Worm (Caenorhabditis elegans) whole organism, L1 larva: ENCODE measurements around the gene mlh-1.

Experiments
- C04F5.9 ChIP-seq: sonication (generic microtip); optimal IDR thresholded peaks from 2 replicates; lab custom pipeline; 2016; ENCODE audit warnings: missing genetic modification characterization, missing compliant biosample characterization
- F16B12.6 ChIP-seq: fragments of 150-350 bp; optimal IDR thresholded peaks from 2 replicates; lab custom pipeline; 2014; ENCODE audit warnings: missing biosample characterization, missing genetic modification characterization
- Y116A8C.19 ChIP-seq: sonication (generic microtip); optimal IDR thresholded peaks from 2 replicates; lab custom pipeline; 2016; ENCODE audit warnings: missing compliant biosample characterization, missing genetic modification characterization, borderline replicate concordance
- aha-1 ChIP-seq: fragments of 150-350 bp; optimal IDR thresholded peaks from 2 replicates; lab custom pipeline; 2014; ENCODE audit warnings: missing biosample characterization, missing genetic modification characterization
- alr-1 ChIP-seq: fragments of 200-800 bp; sonication (Bioruptor generic); optimal IDR thresholded peaks from 2 replicates; lab custom pipeline; 2018; ENCODE audit warnings: borderline replicate concordance, mild to moderate bottlenecking, missing genetic modification characterization, missing compliant biosample characterization
- aly-2 ChIP-seq: fragments of 150-350 bp; optimal IDR thresholded peaks from 2 replicates; lab custom pipeline; 2014; ENCODE audit warnings: missing biosample characterization, missing genetic modification characterization
- ama-1 ChIP-seq: fragments of 150-350 bp; optimal IDR thresholded peaks from 2 replicates; lab custom pipeline; 2014
- blmp-1 ChIP-seq: fragments of 150-350 bp; optimal IDR thresholded peaks from 2 replicates; lab custom pipeline; 2014; ENCODE audit warnings: missing biosample characterization, missing genetic modification characterization
- ceh-63 ChIP-seq: fragments of 200-800 bp; sonication (Bioruptor generic); optimal IDR thresholded peaks from 2 replicates; lab custom pipeline; 2018; ENCODE audit warnings: mild to moderate bottlenecking, missing genetic modification characterization, missing compliant biosample characterization
- ceh-8 ChIP-seq: fragments of 200-800 bp; sonication (Bioruptor generic); optimal IDR thresholded peaks from 2 replicates; lab custom pipeline; 2018; ENCODE audit warnings: mild to moderate bottlenecking, missing genetic modification characterization, moderate library complexity, missing compliant biosample characterization
- ceh-82 ChIP-seq, 3 experiments: fragments of 150-350 bp in 1 of 3; sonication (generic microtip) in 2 of 3; optimal IDR thresholded peaks; 2 replicates each; lab custom pipeline; 2014 to 2017; ENCODE audit warnings: missing biosample characterization in 3 of 3, missing genetic modification characterization in 3 of 3
- ceh-88 ChIP-seq: fragments of 200-800 bp; sonication (Bioruptor generic); IDR thresholded peaks from 2 replicates; pipeline ENCODE4 v1.3.6; 2022; ENCODE audit warnings: missing genetic modification characterization, missing compliant biosample characterization
- dpl-1 ChIP-seq, 3 experiments: fragments of 150-350 bp in 2 of 3; sonication (generic microtip) in 1 of 3; optimal IDR thresholded peaks; 2 replicates each; lab custom pipeline; 2014 to 2017; ENCODE audit warnings: missing biosample characterization in 3 of 3, missing genetic modification characterization in 3 of 3, missing genetic modification reagents in 3 of 3
- dsc-1 ChIP-seq: sonication (generic microtip); optimal IDR thresholded peaks from 2 replicates; lab custom pipeline; 2016; ENCODE audit warnings: mild to moderate bottlenecking, missing genetic modification characterization, missing compliant biosample characterization
- efl-1 ChIP-seq, 4 experiments: fragments of 150-350 bp; optimal IDR thresholded peaks in 3 of 4; peaks in 1 of 4; 1 replicate in 1 of 4; 2 replicates in 3 of 4; lab custom pipeline; 2014; ENCODE audit warnings: missing biosample characterization in 2 of 4, missing genetic modification characterization in 2 of 4, missing genetic modification reagents in 2 of 4
- efl-3 ChIP-seq: fragments of 200-800 bp; sonication (Bioruptor generic); optimal IDR thresholded peaks from 2 replicates; lab custom pipeline; 2018; ENCODE audit warnings: mild to moderate bottlenecking, missing genetic modification characterization, missing compliant biosample characterization
- egl-13 ChIP-seq: sonication (generic microtip); optimal IDR thresholded peaks from 2 replicates; lab custom pipeline; 2016; ENCODE audit warnings: missing genotype, missing genetic modification reagents, missing genetic modification characterization, missing compliant biosample characterization
- elt-2 ChIP-seq: sonication (generic microtip); optimal IDR thresholded peaks from 2 replicates; lab custom pipeline; 2016; ENCODE audit warnings: missing genetic modification characterization, mild to moderate bottlenecking, inconsistent platforms, missing compliant biosample characterization, missing genetic modification reagents
- grh-1 ChIP-seq: fragments of 200-800 bp; sonication (Bioruptor generic); IDR thresholded peaks from 2 replicates; pipeline ENCODE4 v1.3.6; 2022; ENCODE audit warnings: missing genetic modification reagents, missing genetic modification characterization, missing compliant biosample characterization
- isw-1 ChIP-seq: fragments of 200-800 bp; sonication (Bioruptor generic); IDR thresholded peaks from 2 replicates; pipeline ENCODE4 v1.3.6; 2022; ENCODE audit warnings: missing genetic modification characterization, missing compliant biosample characterization
- jun-1 ChIP-seq: fragments of 150-350 bp; optimal IDR thresholded peaks from 2 replicates; lab custom pipeline; 2014; ENCODE audit warnings: missing biosample characterization, missing genetic modification reagents, missing genetic modification characterization
- lin-14 ChIP-seq: fragments of 200-800 bp; sonication (Bioruptor generic); optimal IDR thresholded peaks from 2 replicates; lab custom pipeline; 2018; ENCODE audit warnings: mild to moderate bottlenecking, missing genetic modification characterization, moderate library complexity, missing compliant biosample characterization
- lin-15B ChIP-seq: fragments of 150-350 bp; sonication (generic microtip); optimal IDR thresholded peaks from 3 replicates; lab custom pipeline; 2014; ENCODE audit warnings: missing biosample characterization, missing genetic modification characterization
- lin-35 ChIP-seq, 2 experiments: fragments of 150-350 bp; optimal IDR thresholded peaks; 2 replicates each; lab custom pipeline; 2014; ENCODE audit warnings: missing biosample characterization in 2 of 2, missing genetic modification characterization in 2 of 2, missing genetic modification reagents in 2 of 2
- lin-39 ChIP-seq: fragments of 150-350 bp; optimal IDR thresholded peaks from 2 replicates; lab custom pipeline; 2014; ENCODE audit warnings: missing biosample characterization, missing genetic modification reagents, missing genetic modification characterization
- lir-3 ChIP-seq: sonication (generic microtip); optimal IDR thresholded peaks from 2 replicates; lab custom pipeline; 2016; ENCODE audit warnings: mild to moderate bottlenecking, missing genetic modification characterization, moderate library complexity, missing compliant biosample characterization; ENCODE audit not compliant: poor library complexity
- mab-9 ChIP-seq: fragments of 200-800 bp; sonication (Bioruptor generic); IDR thresholded peaks from 2 replicates; pipeline ENCODE4 v1.3.6; 2022; ENCODE audit warnings: missing genetic modification reagents, missing genetic modification characterization, missing compliant biosample characterization
- mdl-1 ChIP-seq, 2 experiments: fragments of 150-350 bp; optimal IDR thresholded peaks; 2 replicates each; lab custom pipeline; 2014 to 2017; ENCODE audit warnings: missing biosample characterization in 2 of 2, missing genetic modification characterization in 2 of 2, inconsistent platforms in 1 of 2
- mef-2 ChIP-seq: fragments of 150-350 bp; optimal IDR thresholded peaks from 2 replicates; lab custom pipeline; 2014; ENCODE audit warnings: missing biosample characterization, missing genetic modification characterization
- nhr-11 ChIP-seq: fragments of 150-350 bp; optimal IDR thresholded peaks from 2 replicates; lab custom pipeline; 2014; ENCODE audit warnings: missing biosample characterization, missing genetic modification characterization
- nhr-12 ChIP-seq: sonication (generic microtip); optimal IDR thresholded peaks from 2 replicates; lab custom pipeline; 2017; ENCODE audit warnings: missing biosample characterization, missing genetic modification characterization
- nhr-20 ChIP-seq: sonication (generic microtip); optimal IDR thresholded peaks from 2 replicates; lab custom pipeline; 2016; ENCODE audit warnings: mild to moderate bottlenecking, missing genetic modification characterization, missing compliant biosample characterization
- nhr-237 ChIP-seq: fragments of 150-350 bp; optimal IDR thresholded peaks from 2 replicates; lab custom pipeline; 2014; ENCODE audit warnings: missing biosample characterization, missing genetic modification characterization
- nhr-47 ChIP-seq: sonication (generic microtip); optimal IDR thresholded peaks from 2 replicates; lab custom pipeline; 2016; ENCODE audit warnings: mild to moderate bottlenecking, missing genetic modification characterization, moderate library complexity, missing compliant biosample characterization
- nhr-71 ChIP-seq: sonication (generic microtip); optimal IDR thresholded peaks from 2 replicates; lab custom pipeline; 2016; ENCODE audit warnings: mild to moderate bottlenecking, missing genetic modification characterization, moderate library complexity, missing compliant biosample characterization
- nhr-77 ChIP-seq: fragments of 150-350 bp; optimal IDR thresholded peaks from 2 replicates; lab custom pipeline; 2014; ENCODE audit warnings: missing biosample characterization, missing genetic modification characterization
- nhr-84 ChIP-seq: sonication (generic microtip); optimal IDR thresholded peaks from 2 replicates; lab custom pipeline; 2017; ENCODE audit warnings: missing biosample characterization, missing genetic modification characterization
- nhr-90 ChIP-seq: sonication (generic microtip); optimal IDR thresholded peaks from 2 replicates; lab custom pipeline; 2016; ENCODE audit warnings: mild to moderate bottlenecking, missing genetic modification characterization, missing compliant biosample characterization; ENCODE audit not compliant: poor library complexity
- pag-3 ChIP-seq: sonication (generic microtip); optimal IDR thresholded peaks from 2 replicates; lab custom pipeline; 2017; ENCODE audit warnings: missing genetic modification characterization, mild to moderate bottlenecking, missing compliant biosample characterization, antibody characterized with exemption, borderline replicate concordance; ENCODE audit not compliant: insufficient read depth
- pqm-1 ChIP-seq: sonication (generic microtip); optimal IDR thresholded peaks from 3 replicates; lab custom pipeline; 2017; ENCODE audit warnings: missing biosample characterization, missing genetic modification characterization
- rnt-1 ChIP-seq: sonication (generic microtip); optimal IDR thresholded peaks from 2 replicates; lab custom pipeline; 2016; ENCODE audit warnings: mild to moderate bottlenecking, missing genetic modification characterization, moderate library complexity, missing compliant biosample characterization
- snpc-4 ChIP-seq: fragments of 150-350 bp; optimal IDR thresholded peaks from 2 replicates; lab custom pipeline; 2014; ENCODE audit warnings: missing biosample characterization, missing genetic modification characterization
- snu-23 ChIP-seq: sonication (generic microtip); optimal IDR thresholded peaks from 2 replicates; lab custom pipeline; 2016; ENCODE audit warnings: missing genetic modification characterization, missing compliant biosample characterization
- sptf-1 ChIP-seq: fragments of 150-350 bp; optimal IDR thresholded peaks from 2 replicates; lab custom pipeline; 2014; ENCODE audit warnings: missing biosample characterization, missing genetic modification characterization
- tlp-1 ChIP-seq: fragments of 150-350 bp; optimal IDR thresholded peaks from 2 replicates; lab custom pipeline; 2014; ENCODE audit warnings: missing biosample characterization, missing genetic modification characterization
- unc-30 ChIP-seq: sonication (generic microtip); optimal IDR thresholded peaks from 2 replicates; lab custom pipeline; 2017; ENCODE audit warnings: missing biosample characterization, missing genetic modification characterization
- vab-15 ChIP-seq: sonication (generic microtip); optimal IDR thresholded peaks from 2 replicates; lab custom pipeline; 2017; ENCODE audit warnings: missing genotype, mild to moderate bottlenecking, missing genetic modification characterization, missing compliant biosample characterization
- xbp-1 ChIP-seq: sonication (generic microtip); optimal IDR thresholded peaks from 2 replicates; lab custom pipeline; 2016; ENCODE audit warnings: missing genetic modification characterization, missing compliant biosample characterization
- zag-1 ChIP-seq: fragments of 150-350 bp; optimal IDR thresholded peaks from 2 replicates; lab custom pipeline; 2014; ENCODE audit warnings: missing biosample characterization, missing genetic modification characterization
- ztf-11 ChIP-seq, 2 experiments: sonication (generic microtip); optimal IDR thresholded peaks; 2 replicates each; lab custom pipeline; 2016 to 2017; ENCODE audit warnings: missing genetic modification characterization in 2 of 2, missing biosample characterization in 1 of 2, missing compliant biosample characterization in 1 of 2

mlh-1 gene

ce11 chrIII:13462965-13463783, 51.2 kb downstream of the mlh-1 start, which contains the start of gene ant-1.1 (continued):
- TF ChIP-seq lir-3 (tag; lab: Kevin White, UChicago) (peak; percentile 78), tlp-1 (tag; lab: Kevin White, UChicago) (no peak), sptf-1 (tag; lab: Kevin White, UChicago) (no peak), ztf-11 (tag; optimal IDR thresholded peaks at IDR 0.05; lab: Kevin White, UChicago) (peak in 1 of 2 experiments; percentile 87), nhr-237 (tag; lab: Kevin White, UChicago) (peak; percentile 49), nhr-47 (tag; lab: Kevin White, UChicago) (peak; percentile 98), vab-15 (tag; lab: Kevin White, UChicago) (peak; percentile 96), C04F5.9 (peak; percentile 70), lin-15B (tag; lab: Kevin White, UChicago) (peak; percentile 94), ceh-63 (GFP tag; lab: Kevin White, UChicago) (no peak), blmp-1 (tag; lab: Kevin White, UChicago) (peak; percentile 44), mab-9 (GFP tag; lab: Robert Waterston, UW) (peak; percentile 93), jun-1 (tag; lab: Kevin White, UChicago) (peak; percentile 94), grh-1 (GFP tag; lab: Robert Waterston, UW) (peak; percentile 93), isw-1 (peak; percentile 97), nhr-71 (tag; lab: Kevin White, UChicago) (peak; percentile 98), alr-1 (no peak), egl-13 (peak; percentile 90), lin-39 (peak; percentile 75), mdl-1 (tag; optimal IDR thresholded peaks at IDR 0.05; lab: Kevin White, UChicago) (peak in 1 of 2 experiments; percentile 73), ceh-88 (peak; percentile 92), aha-1 (tag; lab: Kevin White, UChicago) (peak; percentile 46), zag-1 (tag; lab: Kevin White, UChicago) (no peak), dsc-1 (tag; lab: Kevin White, UChicago) (peak; percentile 96), F16B12.6 (tag; lab: Kevin White, UChicago) (peak; percentile 72), efl-1 (optimal IDR thresholded peaks at IDR 0.05; lab: Kevin White, UChicago) (peak; percentile 90 to 99), efl-1 (GFP tag; optimal IDR thresholded peaks at IDR 0.05 in 1 of 2; lab: Kevin White, UChicago) (peak; percentile 98 to 100), unc-30 (tag; lab: Kevin White, UChicago) (no peak), lin-14 (GFP tag; lab: Kevin White, UChicago) (peak; percentile 93), ceh-82 (tag; optimal IDR thresholded peaks at IDR 0.05; lab: Kevin White, UChicago) (peak; percentile 87 to 99 (median 95)), nhr-90 (tag; lab: Kevin White, UChicago) (peak; percentile 96), dpl-1 (GFP tag; optimal IDR thresholded peaks at IDR 0.05; lab: Kevin White, UChicago) (peak; percentile 97 to 98 (median 97)), xbp-1 (peak; percentile 95), nhr-77 (tag; lab: Kevin White, UChicago) (peak; percentile 94), snpc-4 (tag; lab: Kevin White, UChicago) (peak; percentile 57), aly-2 (tag; lab: Kevin White, UChicago) (peak; percentile 37), Y116A8C.19 (tag; lab: Kevin White, UChicago) (no peak), nhr-84 (tag; lab: Kevin White, UChicago) (no peak), pqm-1 (no peak), pag-3 (tag; lab: Kevin White, UChicago) (no peak), lin-35 (GFP tag; optimal IDR thresholded peaks at IDR 0.05; lab: Kevin White, UChicago) (peak; percentile 98), ceh-8 (GFP tag; lab: Kevin White, UChicago) (peak; percentile 88), elt-2 (tag; lab: Kevin White, UChicago) (peak; percentile 59), nhr-12 (no peak), nhr-20 (peak; percentile 95), ama-1 (lab: Kevin White, UChicago) (peak; percentile 83), nhr-11 (tag; lab: Kevin White, UChicago) (peak; percentile 61), snu-23 (GFP tag; lab: Kevin White, UChicago) (peak; percentile 97), rnt-1 (peak; percentile 96), mef-2 (tag; lab: Kevin White, UChicago) (peak; percentile 71), efl-3 (GFP tag; lab: Kevin White, UChicago) (peak; percentile 16)
